Worm (Caenorhabditis elegans): ENCODE results near the gene algn-2.

algn-2 gene

ce11 chrII:5339547-5339946 lies 35.5 kb upstream of the algn-2 start:
- TF ChIP-seq aha-1 (tag): peak; percentile 90
- TF ChIP-seq unc-62 (GFP tag; optimal IDR thresholded peaks at IDR 0.05 in 1 of 2): peak in 1 of 2 experiments; percentile 81
- no peak for TF ChIP-seq unc-62 (tag; optimal IDR thresholded peaks at IDR 0.05)
- TF ChIP-seq F37D6.2 (tag; optimal IDR thresholded peaks at IDR 0.05): no peak

- peak in 1 of 2 experiments; percentile 79 for TF ChIP-seq unc-62 (GFP tag; optimal IDR thresholded peaks at IDR 0.05 in 1 of 2)
- TF ChIP-seq unc-62 (tag; optimal IDR thresholded peaks at IDR 0.05): no peak
- peak; percentile 92 for TF ChIP-seq aha-1 (tag)
- TF ChIP-seq unc-39 (tag; optimal IDR thresholded peaks at IDR 0.05): no peak
- no peak for TF ChIP-seq R02D3.7 (tag; optimal IDR thresholded peaks at IDR 0.05)
- TF ChIP-seq hif-1 (tag; optimal IDR thresholded peaks at IDR 0.05): peak in 1 of 2 experiments; percentile 33
- TF ChIP-seq skn-1 (tag; optimal IDR thresholded peaks at IDR 0.05): no peak
- no peak for TF ChIP-seq snpc-4 (tag; optimal IDR thresholded peaks at IDR 0.05)
- TF ChIP-seq egl-27 (tag; optimal IDR thresholded peaks at IDR 0.05): no peak
- peak; percentile 43 for TF ChIP-seq nhr-77 (tag; optimal IDR thresholded peaks at IDR 0.05)
- no peak for TF ChIP-seq attf-4 (tag; optimal IDR thresholded peaks at IDR 0.05)
- no peak for TF ChIP-seq ceh-82 (tag; optimal IDR thresholded peaks at IDR 0.05)
- TF ChIP-seq pqm-1 (tag; optimal IDR thresholded peaks at IDR 0.05): no peak
- 0 out of 2 replicates have a peak, but pooled peaks have one; percentile 12 for TF ChIP-seq ceh-20 (GFP tag; IDR thresholded peaks at IDR 0.05)
- TF ChIP-seq zfp-3 (GFP tag; conservative IDR thresholded peaks at IDR 0.05): 0 out of 2 replicates have a peak, but pooled peaks have one; percentile 72
- TF ChIP-seq mep-1 (tag; optimal IDR thresholded peaks at IDR 0.05): peak; percentile 60
- peak; percentile 37; the same call in 1 of the 2 replicates for TF ChIP-seq pha-4 (GFP tag; IDR thresholded peaks at IDR 0.05)
- no peak for TF ChIP-seq pha-4 (tag; optimal IDR thresholded peaks at IDR 0.05)
- peak; percentile 37 for TF ChIP-seq nhr-10 (tag; optimal IDR thresholded peaks at IDR 0.05)
- 0 out of 2 replicates have a peak, but pooled peaks have one; percentile 43 for TF ChIP-seq egl-43 (GFP tag; IDR thresholded peaks at IDR 0.05)
- TF ChIP-seq nhr-41 (GFP tag; IDR thresholded peaks at IDR 0.05): peak; percentile 61; the same call in 1 of the 2 replicates
- 0 out of 2 replicates have a peak, but pooled peaks have one; percentile 3 for TF ChIP-seq lim-7 (GFP tag; IDR thresholded peaks at IDR 0.05)
- no peak for TF ChIP-seq F26F4.8 (GFP tag; conservative IDR thresholded peaks at IDR 0.05)
- TF ChIP-seq gei-8 (GFP tag; optimal IDR thresholded peaks at IDR 0.05): peak; percentile 63
- peak; percentile 37 for TF ChIP-seq mes-2 (tag; optimal IDR thresholded peaks at IDR 0.05; ENCODE audit: poor library complexity, severe bottlenecking)
- TF ChIP-seq T26A8.4 (GFP tag; IDR thresholded peaks at IDR 0.05): peak; percentile 58
- 0 out of 2 replicates have a peak, but pooled peaks have one; percentile 15 for TF ChIP-seq lin-29 (GFP tag; IDR thresholded peaks at IDR 0.05)
- TF ChIP-seq T20F7.1 (GFP tag; optimal IDR thresholded peaks at IDR 0.05): peak; percentile 15
- no peak for TF ChIP-seq duxl-1 (tag; optimal IDR thresholded peaks at IDR 0.05; ENCODE audit: poor library complexity)
- no peak for TF ChIP-seq jun-1 (tag; optimal IDR thresholded peaks at IDR 0.05)
- no peak for TF ChIP-seq ceh-62 (tag; optimal IDR thresholded peaks at IDR 0.05)
- peak; percentile 18 for TF ChIP-seq hlh-11 (tag; optimal IDR thresholded peaks at IDR 0.05)
- TF ChIP-seq lin-38 (GFP tag; IDR thresholded peaks at IDR 0.05): peak; percentile 15; the same call in 1 of the 2 replicates
- 0 out of 4 replicates have a peak, but pooled peaks of 1 of the 2 experiments have one; percentile 13 for TF ChIP-seq madf-5 (GFP tag; IDR thresholded peaks at IDR 0.05)
- no peak; the same call in 1 of the 2 replicates for TF ChIP-seq ctbp-1 (GFP tag; IDR thresholded peaks at IDR 0.05)
- TF ChIP-seq spr-3 (GFP tag; optimal IDR thresholded peaks at IDR 0.05): no peak
- no peak for TF ChIP-seq ZK337.2 (GFP tag; IDR thresholded peaks at IDR 0.05)
- TF ChIP-seq aly-2 (tag; optimal IDR thresholded peaks at IDR 0.05): peak; percentile 29
- no peak for TF ChIP-seq nhr-42 (GFP tag; IDR thresholded peaks at IDR 0.05)
These were observed 34.1 kb upstream of the algn-2 start for ce11 chrII:5340672-5341568.
